Worm (Caenorhabditis elegans) whole organism, young adult: ENCODE measurements around the gene szy-4.

Experiments
- B0035.1 ChIP-seq: sonication (generic microtip); optimal IDR thresholded peaks from 2 replicates; lab custom pipeline; 2016; ENCODE audit warnings: missing genetic modification characterization, mild to moderate bottlenecking, missing compliant biosample characterization, missing genotype, missing genetic modification reagents
- B0261.1 ChIP-seq: sonication (generic microtip); optimal IDR thresholded peaks from 2 replicates; lab custom pipeline; 2016; ENCODE audit warnings: mild to moderate bottlenecking, missing genetic modification characterization, moderate library complexity, missing compliant biosample characterization
- B0336.3 ChIP-seq: fragments of 200-800 bp; sonication (Bioruptor generic); IDR thresholded peaks from 2 replicates; pipeline ENCODE4 v1.3.6; 2022; ENCODE audit warnings: missing genetic modification characterization, missing compliant biosample characterization
- C06A6.2 ChIP-seq: fragments of 200-800 bp; sonication (Bioruptor generic); conservative IDR thresholded peaks from 2 replicates; pipeline ENCODE4 v1.3.6; 2022; ENCODE audit warnings: missing genetic modification characterization, missing compliant biosample characterization
- F10E7.11 ChIP-seq: sonication (generic microtip); optimal IDR thresholded peaks from 2 replicates; lab custom pipeline; 2017; ENCODE audit warnings: mild to moderate bottlenecking, missing genetic modification characterization, moderate library complexity, missing compliant biosample characterization
- F37B4.10 ChIP-seq: fragments of 200-800 bp; sonication (Bioruptor generic); IDR thresholded peaks from 2 replicates; pipeline ENCODE4 v1.3.6; 2022; ENCODE audit warnings: missing genetic modification characterization, missing compliant biosample characterization
- F52B5.7 ChIP-seq: sonication (generic microtip); optimal IDR thresholded peaks from 2 replicates; lab custom pipeline; 2016; ENCODE audit warnings: mild to moderate bottlenecking, missing genetic modification characterization, missing compliant biosample characterization
- F55B11.4 ChIP-seq: sonication (generic microtip); optimal IDR thresholded peaks from 2 replicates; lab custom pipeline; 2016; ENCODE audit warnings: missing compliant biosample characterization, missing genetic modification characterization, borderline replicate concordance; ENCODE audit not compliant: insufficient read depth
- K11D2.4 ChIP-seq: fragments of 200-800 bp; sonication (Bioruptor generic); IDR thresholded peaks from 2 replicates; pipeline ENCODE4 v1.3.6; 2022; ENCODE audit warnings: missing genetic modification reagents, missing genetic modification characterization, missing compliant biosample characterization
- Y53F4B.3 ChIP-seq: fragments of 200-800 bp; sonication (Bioruptor generic); IDR thresholded peaks from 2 replicates; pipeline ENCODE4 v1.3.6; 2022; ENCODE audit warnings: missing genetic modification reagents, missing genetic modification characterization, missing compliant biosample characterization
- Y95B8A.8 ChIP-seq: fragments of 200-800 bp; sonication (Bioruptor generic); IDR thresholded peaks from 2 replicates; pipeline ENCODE4 v1.3.6; 2022; ENCODE audit warnings: missing genetic modification reagents, missing genetic modification characterization, missing compliant biosample characterization
- akir-1 ChIP-seq: fragments of 200-800 bp; sonication (Bioruptor generic); optimal IDR thresholded peaks from 2 replicates; lab custom pipeline; 2018; ENCODE audit warnings: mild to moderate bottlenecking, missing genetic modification characterization, moderate library complexity, missing compliant biosample characterization
- athp-1 ChIP-seq: sonication (generic microtip); optimal IDR thresholded peaks from 2 replicates; lab custom pipeline; 2017; ENCODE audit warnings: mild to moderate bottlenecking, missing genetic modification characterization, missing compliant biosample characterization
- attf-5 ChIP-seq: fragments of 200-800 bp; sonication (Bioruptor generic); optimal IDR thresholded peaks from 2 replicates; lab custom pipeline; 2018; ENCODE audit warnings: mild to moderate bottlenecking, missing genetic modification characterization, missing compliant biosample characterization
- bed-2 ChIP-seq: fragments of 200-800 bp; sonication (Bioruptor generic); IDR thresholded peaks from 2 replicates; pipeline ENCODE4 v1.3.6; 2022; ENCODE audit warnings: missing genetic modification reagents, missing genetic modification characterization, missing compliant biosample characterization
- ccch-3 ChIP-seq: fragments of 200-800 bp; sonication (Bioruptor generic); optimal IDR thresholded peaks from 2 replicates; lab custom pipeline; 2018; ENCODE audit warnings: mild to moderate bottlenecking, missing genetic modification characterization, missing compliant biosample characterization
- cebp-1 ChIP-seq, 2 experiments: fragments of 200-800 bp in 1 of 2; sonication (Bioruptor generic) in 1 of 2; sonication (generic microtip) in 1 of 2; IDR thresholded peaks in 1 of 2; optimal IDR thresholded peaks in 1 of 2; 2 replicates each; pipeline versions ENCODE4 v1.3.6 to Lab custom; 2017 to 2022; ENCODE audit warnings: missing compliant biosample characterization in 2 of 2, missing genetic modification characterization in 2 of 2, mild to moderate bottlenecking in 1 of 2, missing genetic modification reagents in 1 of 2, moderate library complexity in 1 of 2
- ceh-91 ChIP-seq: fragments of 200-800 bp; sonication (Bioruptor generic); IDR thresholded peaks from 2 replicates; pipeline ENCODE4 v1.3.6; 2022; ENCODE audit warnings: missing genetic modification reagents, missing genetic modification characterization, missing compliant biosample characterization
- efl-1 ChIP-seq: fragments of 150-350 bp; optimal IDR thresholded peaks from 2 replicates; lab custom pipeline; 2014; ENCODE audit warnings: missing biosample characterization, missing genetic modification reagents, missing genetic modification characterization
- egl-44 ChIP-seq: fragments of 200-800 bp; sonication (Bioruptor generic); IDR thresholded peaks from 2 replicates; pipeline ENCODE4 v1.3.6; 2022; ENCODE audit warnings: missing genetic modification reagents, missing genetic modification characterization, missing compliant biosample characterization
- ekl-4 ChIP-seq: fragments of 200-800 bp; sonication (Bioruptor generic); IDR thresholded peaks from 2 replicates; pipeline ENCODE4 v1.3.6; 2022; ENCODE audit warnings: missing genetic modification reagents, missing genetic modification characterization, missing compliant biosample characterization
- ets-4 ChIP-seq: fragments of 200-800 bp; sonication (Bioruptor generic); optimal IDR thresholded peaks from 2 replicates; lab custom pipeline; 2018; ENCODE audit warnings: mild to moderate bottlenecking, missing genetic modification characterization, missing compliant biosample characterization
- gei-17 ChIP-seq: fragments of 200-800 bp; sonication (Bioruptor generic); optimal IDR thresholded peaks from 2 replicates; lab custom pipeline; 2018; ENCODE audit warnings: mild to moderate bottlenecking, missing genetic modification characterization, missing compliant biosample characterization
- hlh-26 ChIP-seq: fragments of 200-800 bp; sonication (Bioruptor generic); conservative IDR thresholded peaks from 2 replicates; pipeline ENCODE4 v1.3.6; 2022; ENCODE audit warnings: missing genetic modification reagents, missing genetic modification characterization, missing compliant biosample characterization
- hmg-20 ChIP-seq: fragments of 200-800 bp; sonication (Bioruptor generic); IDR thresholded peaks from 2 replicates; pipeline ENCODE4 v1.3.6; 2022; ENCODE audit warnings: missing genetic modification reagents, missing genetic modification characterization, missing compliant biosample characterization
- hrde-1 ChIP-seq: sonication (generic microtip); optimal IDR thresholded peaks from 2 replicates; lab custom pipeline; 2016; ENCODE audit warnings: missing genetic modification characterization, mild to moderate bottlenecking, missing compliant biosample characterization, moderate library complexity, missing genotype, missing genetic modification reagents, borderline replicate concordance
- hsf-1 ChIP-seq: fragments of 200-800 bp; sonication (Bioruptor generic); IDR thresholded peaks from 2 replicates; pipeline ENCODE4 v1.3.6; 2022; ENCODE audit warnings: missing genetic modification reagents, missing genetic modification characterization, missing compliant biosample characterization
- lin-40 ChIP-seq: sonication (generic microtip); optimal IDR thresholded peaks from 2 replicates; lab custom pipeline; 2016; ENCODE audit warnings: missing genetic modification characterization, mild to moderate bottlenecking, missing compliant biosample characterization, missing genotype, missing genetic modification reagents
- nhr-120 ChIP-seq: fragments of 200-800 bp; sonication (Bioruptor generic); IDR thresholded peaks from 2 replicates; pipeline ENCODE4 v1.3.6; 2022; ENCODE audit warnings: missing genetic modification characterization, missing compliant biosample characterization
- nhr-27 ChIP-seq: fragments of 200-800 bp; sonication (Bioruptor generic); optimal IDR thresholded peaks from 2 replicates; lab custom pipeline; 2018; ENCODE audit warnings: mild to moderate bottlenecking, missing genetic modification characterization, moderate library complexity, missing compliant biosample characterization
- nhr-90 ChIP-seq: sonication (generic microtip); optimal IDR thresholded peaks from 2 replicates; lab custom pipeline; 2016; ENCODE audit warnings: missing genotype, mild to moderate bottlenecking, missing genetic modification characterization, missing compliant biosample characterization
- pbrm-1 ChIP-seq: fragments of 200-800 bp; sonication (Bioruptor generic); IDR thresholded peaks from 2 replicates; pipeline ENCODE4 v1.3.6; 2022; ENCODE audit warnings: missing genetic modification reagents, missing genetic modification characterization, missing compliant biosample characterization
- rpc-1 ChIP-seq, 2 experiments: fragments of 150-350 bp in 1 of 2; sonication (generic microtip) in 1 of 2; optimal IDR thresholded peaks; 2 replicates each; lab custom pipeline; 2014 to 2018; ENCODE audit warnings: missing biosample characterization in 1 of 2, missing genetic modification characterization in 1 of 2, missing genetic modification reagents in 1 of 2, missing genotype in 1 of 2
- snpc-1.1 ChIP-seq: sonication (generic microtip); optimal IDR thresholded peaks from 2 replicates; lab custom pipeline; 2017; ENCODE audit warnings: missing genetic modification characterization, mild to moderate bottlenecking, missing compliant biosample characterization, antibody characterized with exemption, moderate library complexity, missing genotype, missing genetic modification reagents; ENCODE audit not compliant: insufficient read depth
- snpc-3.4 ChIP-seq: sonication (generic microtip); optimal IDR thresholded peaks from 2 replicates; lab custom pipeline; 2017; ENCODE audit warnings: missing genetic modification characterization, mild to moderate bottlenecking, missing compliant biosample characterization, antibody characterized with exemption, moderate library complexity, missing genotype, missing genetic modification reagents
- tbp1 ChIP-seq: fragments of 200-800 bp; sonication (Bioruptor generic); optimal IDR thresholded peaks from 2 replicates; lab custom pipeline; 2018; ENCODE audit warnings: mild to moderate bottlenecking, missing genetic modification characterization, missing compliant biosample characterization
- tbx-9 ChIP-seq: sonication (generic microtip); optimal IDR thresholded peaks from 2 replicates; lab custom pipeline; 2016; ENCODE audit warnings: borderline replicate concordance, missing genetic modification characterization, inconsistent platforms, missing compliant biosample characterization
- tlf-1 ChIP-seq: fragments of 200-800 bp; sonication (Bioruptor generic); optimal IDR thresholded peaks from 2 replicates; lab custom pipeline; 2018; ENCODE audit warnings: mild to moderate bottlenecking, missing genetic modification characterization, missing compliant biosample characterization
- zim-3 ChIP-seq: sonication (generic microtip); optimal IDR thresholded peaks from 2 replicates; lab custom pipeline; 2017; ENCODE audit warnings: mild to moderate bottlenecking, missing genetic modification characterization, moderate library complexity, missing compliant biosample characterization
- ztf-3 ChIP-seq: fragments of 200-800 bp; sonication (Bioruptor generic); optimal IDR thresholded peaks from 2 replicates; lab custom pipeline; 2018; ENCODE audit warnings: mild to moderate bottlenecking, missing genetic modification characterization, missing compliant biosample characterization

szy-4 gene

ce11 chrII:6158111-6158510 lies 40.4 kb upstream of the szy-4 start:
- TF ChIP-seq akir-1 (GFP tag; lab: Kevin White, UChicago), result no peak
- TF ChIP-seq pbrm-1 (GFP tag; lab: Robert Waterston, UW), result no peak
- no peak for TF ChIP-seq hmg-20 (GFP tag; lab: Robert Waterston, UW)
- no peak for TF ChIP-seq nhr-90

ce11 chrII:6160994-6161393 lies 37.5 kb upstream of the szy-4 start, which contains the start of gene exp-1:
exp-1 (minus strand) TSS chrII:6161094.
- TF ChIP-seq ekl-4 (GFP tag; lab: Robert Waterston, UW) (no peak), K11D2.4 (GFP tag; lab: Robert Waterston, UW) (no peak)

ce11 chrII:6165152-6165551 lies 33.3 kb upstream of the szy-4 start:
- TF ChIP-seq snpc-3.4 (tag; lab: Kevin White, UChicago), result no peak
- TF ChIP-seq Y95B8A.8 (GFP tag; lab: Robert Waterston, UW), result no peak
- no peak for TF ChIP-seq nhr-90
- TF ChIP-seq zim-3 (tag; lab: Kevin White, UChicago), result no peak
- no peak for TF ChIP-seq F55B11.4 (tag; lab: Kevin White, UChicago)
- no peak for TF ChIP-seq K11D2.4 (GFP tag; lab: Robert Waterston, UW)

- no peak for TF ChIP-seq C06A6.2
- no peak for TF ChIP-seq hrde-1
- TF ChIP-seq hlh-26, result no peak
- TF ChIP-seq K11D2.4 (GFP tag; lab: Robert Waterston, UW), result no peak
- no peak for TF ChIP-seq ets-4 (GFP tag; lab: Kevin White, UChicago)
- peak; percentile 20 for TF ChIP-seq rpc-1 (optimal IDR thresholded peaks at IDR 0.05; lab: Kevin White, UChicago)
- TF ChIP-seq rpc-1 (tag; optimal IDR thresholded peaks at IDR 0.05; lab: Kevin White, UChicago), result peak; percentile 67
- TF ChIP-seq tbx-9 (tag; lab: Kevin White, UChicago), result no peak
- peak; percentile 27 for TF ChIP-seq B0261.1 (tag; lab: Kevin White, UChicago)
- TF ChIP-seq B0336.3, result no peak
- peak; percentile 77 for TF ChIP-seq tbp1
- TF ChIP-seq lin-40 (tag; lab: Kevin White, UChicago), result no peak
Observed at ce11 chrII:6168714-6169113, 29.8 kb upstream of the szy-4 start.

- no peak for TF ChIP-seq gei-17
- no peak for TF ChIP-seq attf-5 (GFP tag; lab: Kevin White, UChicago)
- no peak for TF ChIP-seq nhr-120 (GFP tag; lab: Robert Waterston, UW)
- no peak for TF ChIP-seq ceh-91
- no peak for TF ChIP-seq F37B4.10 (GFP tag; lab: Robert Waterston, UW)
- no peak for TF ChIP-seq akir-1 (GFP tag; lab: Kevin White, UChicago)
- TF ChIP-seq hsf-1 (GFP tag; lab: Robert Waterston, UW), result no peak
- no peak for TF ChIP-seq Y53F4B.3 (GFP tag; lab: Robert Waterston, UW)
- TF ChIP-seq egl-44 (GFP tag; lab: Robert Waterston, UW), result no peak
Observed at ce11 chrII:6169156-6169555, 29.3 kb upstream of the szy-4 start, which contains the start of gene hst-3.1. hst-3.1 (minus strand) TSS chrII:6169256.

- TF ChIP-seq F10E7.11 (tag; lab: Kevin White, UChicago) (no peak), snpc-1.1 (tag; lab: Kevin White, UChicago) (no peak), ztf-3 (GFP tag; lab: Kevin White, UChicago) (no peak), ccch-3 (GFP tag; lab: Kevin White, UChicago) (no peak), nhr-27 (tag; lab: Kevin White, UChicago) (no peak), B0035.1 (no peak), tlf-1 (GFP tag; lab: Kevin White, UChicago) (no peak), B0336.3 (no peak), athp-1 (tag; lab: Kevin White, UChicago) (no peak), cebp-1 (GFP tag; IDR thresholded peaks at IDR 0.05; lab: Robert Waterston, UW) (no peak), cebp-1 (tag; optimal IDR thresholded peaks at IDR 0.05; lab: Kevin White, UChicago) (no peak), bed-2 (GFP tag; lab: Robert Waterston, UW) (no peak), F52B5.7 (no peak), efl-1 (GFP tag; lab: Kevin White, UChicago) (no peak)
Observed at ce11 chrII:6170236-6170635, 28.3 kb upstream of the szy-4 start.
